Worm (Caenorhabditis elegans) whole organism, mixed stage, embryonic: ENCODE data around the gene Y54G11A.7.

Source experiments
- bed-3 ChIP-seq: fragments of 200-800 bp; sonication (Bioruptor generic); optimal IDR thresholded peaks from 3 replicates; lab custom pipeline; 2018; ENCODE audit warnings: mild to moderate bottlenecking, missing genetic modification characterization, moderate library complexity, missing compliant biosample characterization
- blmp-1 ChIP-seq: fragments of 150-350 bp; optimal IDR thresholded peaks from 2 replicates; lab custom pipeline; 2014; ENCODE audit warnings: missing biosample characterization, missing genetic modification characterization
- ceh-39 ChIP-seq: fragments of 150-350 bp; optimal IDR thresholded peaks from 2 replicates; lab custom pipeline; 2014; ENCODE audit warnings: missing biosample characterization, missing genetic modification characterization
- ceh-43 ChIP-seq: fragments of 200-800 bp; sonication (Bioruptor generic); optimal IDR thresholded peaks from 2 replicates; lab custom pipeline; 2018; ENCODE audit warnings: mild to moderate bottlenecking, missing genetic modification characterization, moderate library complexity, missing compliant biosample characterization
- ceh-83 ChIP-seq: fragments of 200-800 bp; sonication (Bioruptor generic); optimal IDR thresholded peaks from 2 replicates; lab custom pipeline; 2018; ENCODE audit warnings: mild to moderate bottlenecking, missing genetic modification characterization, missing compliant biosample characterization
- ces-1 ChIP-seq: fragments of 150-350 bp; optimal IDR thresholded peaks from 2 replicates; lab custom pipeline; 2014; ENCODE audit warnings: missing biosample characterization, missing genetic modification reagents, missing genetic modification characterization
- cnd-1 ChIP-seq: fragments of 200-800 bp; sonication (Bioruptor generic); optimal IDR thresholded peaks from 2 replicates; lab custom pipeline; 2018; ENCODE audit warnings: mild to moderate bottlenecking, missing genetic modification characterization, missing compliant biosample characterization
- drap-1 ChIP-seq: fragments of 200-800 bp; sonication (Bioruptor generic); optimal IDR thresholded peaks from 3 replicates; lab custom pipeline; 2018; ENCODE audit warnings: mild to moderate bottlenecking, missing genetic modification characterization, missing compliant biosample characterization
- elt-3 ChIP-seq: fragments of 150-350 bp; optimal IDR thresholded peaks from 2 replicates; lab custom pipeline; 2014; ENCODE audit warnings: missing biosample characterization, missing genetic modification characterization
- flh-1 ChIP-seq: fragments of 200-800 bp; sonication (Bioruptor generic); optimal IDR thresholded peaks from 2 replicates; lab custom pipeline; 2018; ENCODE audit warnings: mild to moderate bottlenecking, missing genetic modification characterization, moderate library complexity, missing compliant biosample characterization
- ham-2 ChIP-seq: fragments of 200-800 bp; sonication (Bioruptor generic); optimal IDR thresholded peaks from 2 replicates; lab custom pipeline; 2018; ENCODE audit warnings: mild to moderate bottlenecking, missing genetic modification characterization, missing compliant biosample characterization
- hlh-1 ChIP-seq: fragments of 150-350 bp; optimal IDR thresholded peaks from 2 replicates; lab custom pipeline; 2014; ENCODE audit warnings: missing biosample characterization, missing genetic modification reagents, missing genetic modification characterization
- lin-13 ChIP-seq: fragments of 150-350 bp; optimal IDR thresholded peaks from 2 replicates; lab custom pipeline; 2014; ENCODE audit warnings: missing biosample characterization, missing genetic modification characterization
- lin-32 ChIP-seq: fragments of 200-800 bp; sonication (Bioruptor generic); optimal IDR thresholded peaks from 2 replicates; lab custom pipeline; 2018; ENCODE audit warnings: mild to moderate bottlenecking, missing genetic modification characterization, missing compliant biosample characterization
- lsy-2 ChIP-seq: fragments of 150-350 bp; optimal IDR thresholded peaks from 2 replicates; lab custom pipeline; 2014; ENCODE audit warnings: missing biosample characterization, missing genetic modification characterization
- mab-5 ChIP-seq: fragments of 150-350 bp; optimal IDR thresholded peaks from 2 replicates; lab custom pipeline; 2014; ENCODE audit warnings: missing biosample characterization, missing genetic modification characterization
- mls-2 ChIP-seq: sonication (generic microtip); optimal IDR thresholded peaks from 2 replicates; lab custom pipeline; 2016; ENCODE audit warnings: mild to moderate bottlenecking, missing genetic modification characterization, moderate library complexity, missing compliant biosample characterization
- nhr-12 ChIP-seq: fragments of 150-350 bp; optimal IDR thresholded peaks from 2 replicates; lab custom pipeline; 2014; ENCODE audit warnings: missing biosample characterization, missing genetic modification characterization
- nhr-2 ChIP-seq: fragments of 150-350 bp; optimal IDR thresholded peaks from 2 replicates; lab custom pipeline; 2014; ENCODE audit warnings: missing biosample characterization, missing genetic modification characterization
- nhr-237 ChIP-seq: fragments of 150-350 bp; optimal IDR thresholded peaks from 2 replicates; lab custom pipeline; 2014; ENCODE audit warnings: missing biosample characterization, missing genetic modification characterization
- nhr-28 ChIP-seq: fragments of 150-350 bp; optimal IDR thresholded peaks from 2 replicates; lab custom pipeline; 2014; ENCODE audit warnings: missing biosample characterization, missing genetic modification characterization
- nhr-76 ChIP-seq: sonication (generic microtip); optimal IDR thresholded peaks from 2 replicates; lab custom pipeline; 2017; ENCODE audit warnings: missing biosample characterization, missing genetic modification characterization
- pha-4 ChIP-seq: fragments of 150-350 bp; optimal IDR thresholded peaks from 2 replicates; lab custom pipeline; 2018; ENCODE audit warnings: missing biosample characterization, missing genetic modification reagents, missing genetic modification characterization
- sem-2 ChIP-seq: fragments of 200-800 bp; sonication (Bioruptor generic); optimal IDR thresholded peaks from 2 replicates; lab custom pipeline; 2018; ENCODE audit warnings: mild to moderate bottlenecking, missing genetic modification characterization, missing compliant biosample characterization
- snpc-4 ChIP-seq: fragments of 150-350 bp; optimal IDR thresholded peaks from 2 replicates; lab custom pipeline; 2014; ENCODE audit warnings: missing biosample characterization, missing genetic modification characterization
- sptf-1 ChIP-seq: sonication (generic microtip); optimal IDR thresholded peaks from 2 replicates; lab custom pipeline; 2017; ENCODE audit warnings: mild to moderate bottlenecking, missing genetic modification characterization, moderate library complexity, missing compliant biosample characterization
- unc-120 ChIP-seq: sonication (generic microtip); optimal IDR thresholded peaks from 2 replicates; lab custom pipeline; 2017; ENCODE audit warnings: missing genetic modification characterization, missing compliant biosample characterization; ENCODE audit not compliant: poor library complexity, severe bottlenecking
- unc-39 ChIP-seq: fragments of 150-350 bp; optimal IDR thresholded peaks from 2 replicates; lab custom pipeline; 2014; ENCODE audit warnings: missing biosample characterization, missing genetic modification characterization
- unc-62 ChIP-seq: fragments of 150-350 bp; optimal IDR thresholded peaks from 2 replicates; lab custom pipeline; 2014; ENCODE audit warnings: missing biosample characterization, missing genetic modification reagents, missing genetic modification characterization
- zip-8 ChIP-seq: fragments of 150-350 bp; optimal IDR thresholded peaks from 2 replicates; lab custom pipeline; 2014; ENCODE audit warnings: missing biosample characterization, missing genetic modification characterization
- ztf-11 ChIP-seq: fragments of 150-350 bp; optimal IDR thresholded peaks from 2 replicates; lab custom pipeline; 2014; ENCODE audit warnings: missing biosample characterization, missing genetic modification characterization

Gene Y54G11A.7

DNA sequence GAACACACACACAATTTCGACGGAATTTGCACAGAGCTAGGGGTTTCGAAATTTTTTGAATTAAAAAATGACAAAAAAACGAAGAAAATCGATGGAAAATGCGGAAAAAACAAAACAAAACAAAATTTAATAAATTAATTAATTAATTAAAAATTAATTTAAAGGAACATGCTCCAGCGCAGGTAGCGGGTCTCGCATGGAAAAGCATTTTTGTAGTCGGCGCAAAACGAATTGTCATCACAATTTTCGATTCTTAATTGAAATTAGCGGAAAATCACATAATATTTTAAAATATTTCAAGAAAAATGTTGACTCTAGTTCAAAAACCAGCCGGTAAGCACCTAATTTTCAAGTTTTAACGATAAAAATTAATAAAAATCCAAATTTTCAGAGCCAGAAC lies 20.7 kb upstream of the Y54G11A.7 start, which contains the start of gene Y54G11A.3:
Y54G11A.3 (plus strand) TSS at position 213 of the 400 bp plus-strand sequence.
- TF ChIP-seq nhr-28 (tag; lab: Kevin White, UChicago): no peak
- no peak for TF ChIP-seq blmp-1 (tag; lab: Kevin White, UChicago)
- no peak for TF ChIP-seq sem-2 (GFP tag; lab: Kevin White, UChicago)
- TF ChIP-seq unc-62 (GFP tag; lab: Kevin White, UChicago): no peak
- no peak for TF ChIP-seq ceh-43 (GFP tag; lab: Kevin White, UChicago)
- no peak for TF ChIP-seq ceh-83 (GFP tag; lab: Kevin White, UChicago)
- TF ChIP-seq lin-13 (tag; lab: Kevin White, UChicago): no peak
- TF ChIP-seq drap-1 (GFP tag; lab: Kevin White, UChicago): no peak
- no peak for TF ChIP-seq nhr-237 (tag; lab: Kevin White, UChicago)
- no peak for TF ChIP-seq ceh-39 (tag; lab: Kevin White, UChicago)

- no peak for TF ChIP-seq hlh-1 (tag; lab: Kevin White, UChicago)
- no peak for TF ChIP-seq blmp-1 (tag; lab: Kevin White, UChicago)
- TF ChIP-seq ceh-43 (GFP tag; lab: Kevin White, UChicago): no peak
- no peak for TF ChIP-seq nhr-12 (tag; lab: Kevin White, UChicago)
- no peak for TF ChIP-seq cnd-1 (tag; lab: Kevin White, UChicago)
- TF ChIP-seq drap-1 (GFP tag; lab: Kevin White, UChicago): no peak
- TF ChIP-seq ham-2 (GFP tag; lab: Kevin White, UChicago): no peak
- no peak for TF ChIP-seq nhr-2 (tag; lab: Kevin White, UChicago)
- TF ChIP-seq sem-2 (GFP tag; lab: Kevin White, UChicago): no peak
- TF ChIP-seq unc-120 (tag; lab: Kevin White, UChicago): no peak
Observed at ce11 chrII:14287277-14287676, 9.8 kb upstream of the Y54G11A.7 start, which contains the start of gene srh-41. Gene srh-41 (minus strand): TSS chrII:14287377.

DNA sequence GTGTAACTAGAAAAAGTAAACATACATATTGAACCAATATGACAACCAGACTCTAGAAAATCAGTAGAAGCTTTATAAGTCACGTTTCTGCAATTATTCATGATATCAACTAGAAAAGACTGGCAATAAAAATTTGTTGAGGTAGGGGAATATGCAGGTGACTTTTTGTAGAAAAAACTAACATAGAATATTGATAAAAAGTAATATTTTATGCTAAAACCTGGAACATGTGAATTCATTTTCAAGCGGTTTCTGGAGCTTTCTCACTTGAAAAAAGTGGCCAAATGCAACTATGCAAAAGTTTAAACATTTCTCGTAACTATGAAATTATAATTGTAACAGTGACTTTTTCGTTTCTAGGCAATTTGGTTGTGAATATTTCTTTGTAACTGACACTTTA lies 8.1 kb upstream of the Y54G11A.7 start, which contains the start of gene srh-42:
srh-42 (minus strand) TSS at position 101 of the 400 bp plus-strand sequence.
- TF ChIP-seq hlh-1 (tag; lab: Kevin White, UChicago) (no peak), sem-2 (GFP tag; lab: Kevin White, UChicago) (no peak), nhr-28 (tag; lab: Kevin White, UChicago) (no peak), lin-13 (tag; lab: Kevin White, UChicago) (no peak), bed-3 (GFP tag; lab: Kevin White, UChicago) (no peak), unc-39 (tag; lab: Kevin White, UChicago) (no peak), lsy-2 (tag; lab: Kevin White, UChicago) (no peak), zip-8 (no peak)

DNA sequence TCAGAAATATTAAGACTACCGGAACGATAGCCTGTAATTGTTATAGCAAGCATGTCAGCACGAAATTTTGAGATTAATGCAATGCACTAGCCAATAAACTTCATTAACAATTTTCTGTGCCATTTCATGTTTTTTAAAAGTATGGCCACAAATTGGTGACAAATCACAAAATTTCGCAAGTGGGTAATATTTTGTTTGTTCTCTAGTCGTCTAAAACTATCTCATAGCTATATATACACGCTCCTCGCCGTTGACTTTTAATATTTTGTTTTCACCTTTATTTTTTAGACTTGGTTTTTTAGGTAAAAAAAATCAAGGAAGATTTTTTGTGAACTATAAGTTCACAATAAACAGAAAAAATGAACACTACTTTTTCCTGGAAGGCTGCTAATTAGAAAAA lies 6.3 kb upstream of the Y54G11A.7 start:
- TF ChIP-seq nhr-28 (tag; lab: Kevin White, UChicago) (no peak), flh-1 (no peak), nhr-237 (tag; lab: Kevin White, UChicago) (no peak), drap-1 (GFP tag; lab: Kevin White, UChicago) (no peak), sem-2 (GFP tag; lab: Kevin White, UChicago) (no peak), cnd-1 (tag; lab: Kevin White, UChicago) (no peak), sptf-1 (tag; lab: Kevin White, UChicago) (no peak), ztf-11 (tag; lab: Kevin White, UChicago) (no peak), ces-1 (GFP tag; lab: Kevin White, UChicago) (no peak), hlh-1 (tag; lab: Kevin White, UChicago) (no peak), pha-4 (tag; lab: Kevin White, UChicago) (no peak), unc-62 (GFP tag; lab: Kevin White, UChicago) (no peak), mab-5 (tag; lab: Kevin White, UChicago) (no peak), unc-39 (tag; lab: Kevin White, UChicago) (no peak)

DNA sequence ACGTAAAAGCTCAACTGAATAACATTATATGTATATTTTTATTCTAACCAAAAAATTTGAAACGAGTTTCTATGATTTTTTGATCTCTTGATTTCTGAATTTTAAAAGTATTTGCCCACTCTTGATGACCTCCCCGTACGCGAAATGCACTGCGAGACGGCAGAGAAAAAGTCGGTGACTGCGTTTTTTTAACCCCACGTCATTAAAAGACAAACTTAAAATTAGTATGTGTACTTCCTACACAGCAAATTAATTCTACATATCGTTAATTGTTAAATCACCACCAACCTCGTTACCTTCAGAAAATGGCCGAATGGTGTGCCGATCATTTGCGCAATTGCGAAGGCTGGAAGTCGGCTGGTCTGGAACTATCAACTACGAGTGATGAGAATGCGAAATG lies 4.6 kb upstream of the Y54G11A.7 start, which contains the start of gene Y54G11A.4:
Y54G11A.4 (plus strand) TSS at position 301 of the 400 bp plus-strand sequence.
- no peak for TF ChIP-seq nhr-76 (tag; lab: Kevin White, UChicago)
- no peak for TF ChIP-seq hlh-1 (tag; lab: Kevin White, UChicago)
- no peak for TF ChIP-seq nhr-12 (tag; lab: Kevin White, UChicago)
- TF ChIP-seq lin-32 (GFP tag; lab: Kevin White, UChicago): no peak
- no peak for TF ChIP-seq snpc-4
- no peak for TF ChIP-seq blmp-1 (tag; lab: Kevin White, UChicago)
- TF ChIP-seq ceh-83 (GFP tag; lab: Kevin White, UChicago): no peak
- no peak for TF ChIP-seq elt-3
- TF ChIP-seq nhr-28 (tag; lab: Kevin White, UChicago): no peak
- TF ChIP-seq pha-4 (tag; lab: Kevin White, UChicago): no peak
- TF ChIP-seq mls-2 (tag; lab: Kevin White, UChicago): no peak
